Worm (Caenorhabditis elegans) whole organism, midembryonic: Measurements from ENCODE around the gene frpr-18.

Source experiments
- T22C8.4 ChIP-seq: fragments of 200-800 bp; sonication (Bioruptor generic); IDR thresholded peaks from 2 replicates; pipeline ENCODE4 v1.3.6; 2022; ENCODE audit warnings: missing genetic modification characterization, missing compliant biosample characterization
- med-1 ChIP-seq: sonication (generic microtip); optimal IDR thresholded peaks from 2 replicates; lab custom pipeline; 2017; ENCODE audit warnings: missing genetic modification characterization, mild to moderate bottlenecking, missing compliant biosample characterization, antibody characterized with exemption, missing genetic modification reagents; ENCODE audit not compliant: insufficient read depth
- ref-1 ChIP-seq: fragments of 200-800 bp; sonication (Bioruptor generic); conservative IDR thresholded peaks from 2 replicates; pipeline ENCODE4 v1.3.6; 2022; ENCODE audit warnings: missing genetic modification reagents, missing genetic modification characterization, missing compliant biosample characterization
- ztf-23 ChIP-seq: fragments of 200-800 bp; sonication (Bioruptor generic); IDR thresholded peaks from 2 replicates; pipeline ENCODE4 v1.3.6; 2022; ENCODE audit warnings: missing genetic modification reagents, missing genetic modification characterization, missing compliant biosample characterization

DNA sequence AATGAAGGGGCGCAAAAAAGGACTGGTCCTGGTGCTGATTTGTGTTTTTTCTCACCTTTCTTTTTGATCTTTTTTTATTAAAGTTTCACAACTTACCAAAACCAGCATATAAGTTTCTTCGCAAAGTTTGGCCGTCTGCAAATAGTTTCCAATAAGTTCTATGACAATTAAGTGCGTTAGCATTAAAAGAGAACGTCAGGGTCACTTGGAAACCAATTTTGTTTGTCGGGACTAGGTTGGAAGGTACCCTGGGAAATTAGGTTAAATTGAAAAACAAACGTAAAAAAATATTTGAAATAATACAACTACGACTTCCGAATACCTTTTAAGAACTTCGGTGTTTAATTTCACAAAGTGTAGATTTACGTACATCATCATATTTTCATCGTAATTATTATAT is 8.5 kb downstream of the frpr-18 start:
- no peak for TF ChIP-seq ztf-23 (GFP tag; lab: Robert Waterston, UW)
- TF ChIP-seq ref-1 (GFP tag; lab: Robert Waterston, UW), result no peak
- TF ChIP-seq T22C8.4 (GFP tag; lab: Robert Waterston, UW), result no peak
- no peak for TF ChIP-seq med-1
